Worm (Caenorhabditis elegans): Measurements from ENCODE around the gene nhr-35.

ce11 chrX:4562288-4562687 lies 29.8 kb downstream of the nhr-35 start:
- TF ChIP-seq aly-1 (tag; optimal IDR thresholded peaks at IDR 0.05) (no peak), tbx-11 (GFP tag; IDR thresholded peaks at IDR 0.05) (no peak), ama-1 (optimal IDR thresholded peaks at IDR 0.05) (no peak), tra-4 (tag; optimal IDR thresholded peaks at IDR 0.05) (no peak)

Measured in whole organism, early embryonic.